Worm (Caenorhabditis elegans) whole organism, young adult: ENCODE data around the gene egl-13.

Experiments used
- C06A6.2 ChIP-seq: fragments of 200-800 bp; sonication (Bioruptor generic); conservative IDR thresholded peaks from 2 replicates; pipeline ENCODE4 v1.3.6; 2022; ENCODE audit warnings: missing genetic modification characterization, missing compliant biosample characterization
- F10E7.11 ChIP-seq: sonication (generic microtip); optimal IDR thresholded peaks from 2 replicates; lab custom pipeline; 2017; ENCODE audit warnings: mild to moderate bottlenecking, missing genetic modification characterization, moderate library complexity, missing compliant biosample characterization
- F22D6.2 ChIP-seq: sonication (generic microtip); optimal IDR thresholded peaks from 2 replicates; lab custom pipeline; 2016; ENCODE audit warnings: mild to moderate bottlenecking, missing genetic modification characterization, missing compliant biosample characterization
- F33H1.4 ChIP-seq: fragments of 200-800 bp; sonication (Bioruptor generic); IDR thresholded peaks from 2 replicates; pipeline ENCODE4 v1.3.6; 2022; ENCODE audit warnings: missing genetic modification reagents, missing genetic modification characterization, missing compliant biosample characterization
- F37B4.10 ChIP-seq: fragments of 200-800 bp; sonication (Bioruptor generic); IDR thresholded peaks from 2 replicates; pipeline ENCODE4 v1.3.6; 2022; ENCODE audit warnings: missing genetic modification characterization, missing compliant biosample characterization
- F55B11.4 ChIP-seq: sonication (generic microtip); optimal IDR thresholded peaks from 2 replicates; lab custom pipeline; 2016; ENCODE audit warnings: missing compliant biosample characterization, missing genetic modification characterization, borderline replicate concordance; ENCODE audit not compliant: insufficient read depth
- K12H6.12 ChIP-seq: fragments of 200-800 bp; sonication (Bioruptor generic); optimal IDR thresholded peaks from 2 replicates; lab custom pipeline; 2018; ENCODE audit warnings: mild to moderate bottlenecking, missing genetic modification characterization, missing compliant biosample characterization
- T07F8.4 ChIP-seq: sonication (generic microtip); optimal IDR thresholded peaks from 2 replicates; lab custom pipeline; 2016; ENCODE audit warnings: mild to moderate bottlenecking, missing genetic modification characterization, moderate library complexity, missing compliant biosample characterization
- Y53G8AR.9 ChIP-seq: fragments of 200-800 bp; sonication (Bioruptor generic); conservative IDR thresholded peaks from 2 replicates; pipeline ENCODE4 v1.3.6; 2022; ENCODE audit warnings: missing genetic modification reagents, missing genetic modification characterization, missing compliant biosample characterization
- Y67H2A.10 ChIP-seq: fragments of 200-800 bp; sonication (Bioruptor generic); conservative IDR thresholded peaks from 2 replicates; pipeline ENCODE4 v1.3.6; 2022; ENCODE audit warnings: missing genetic modification reagents, missing genetic modification characterization, missing compliant biosample characterization
- ZK185.1 ChIP-seq: sonication (generic microtip); optimal IDR thresholded peaks from 2 replicates; lab custom pipeline; 2016; ENCODE audit warnings: mild to moderate bottlenecking, missing genetic modification characterization, missing compliant biosample characterization; ENCODE audit not compliant: poor library complexity, severe bottlenecking
- atf-7 ChIP-seq: sonication (generic microtip); optimal IDR thresholded peaks from 2 replicates; lab custom pipeline; 2017; ENCODE audit warnings: mild to moderate bottlenecking, missing genetic modification characterization, missing compliant biosample characterization
- attf-5 ChIP-seq: fragments of 200-800 bp; sonication (Bioruptor generic); optimal IDR thresholded peaks from 2 replicates; lab custom pipeline; 2018; ENCODE audit warnings: mild to moderate bottlenecking, missing genetic modification characterization, missing compliant biosample characterization
- attf-6 ChIP-seq: fragments of 200-800 bp; sonication (Bioruptor generic); IDR thresholded peaks from 2 replicates; pipeline ENCODE4 v1.3.6; 2022; ENCODE audit warnings: missing genetic modification reagents, missing genetic modification characterization, missing compliant biosample characterization
- cebp-2 ChIP-seq: fragments of 200-800 bp; sonication (Bioruptor generic); IDR thresholded peaks from 2 replicates; pipeline ENCODE4 v1.3.6; 2022; ENCODE audit warnings: missing genetic modification characterization, missing compliant biosample characterization
- ceh-27 ChIP-seq: fragments of 200-800 bp; sonication (Bioruptor generic); optimal IDR thresholded peaks from 2 replicates; lab custom pipeline; 2018; ENCODE audit warnings: mild to moderate bottlenecking, missing genetic modification characterization, moderate library complexity, missing compliant biosample characterization
- ceh-40 ChIP-seq: fragments of 200-800 bp; sonication (Bioruptor generic); IDR thresholded peaks from 2 replicates; pipeline ENCODE4 v1.3.6; 2022; ENCODE audit warnings: missing genetic modification characterization, missing compliant biosample characterization
- ceh-58 ChIP-seq: fragments of 200-800 bp; sonication (Bioruptor generic); IDR thresholded peaks from 2 replicates; pipeline ENCODE4 v1.3.6; 2022; ENCODE audit warnings: missing genetic modification characterization, missing compliant biosample characterization
- die-1 ChIP-seq: sonication (generic microtip); optimal IDR thresholded peaks from 2 replicates; lab custom pipeline; 2016; ENCODE audit warnings: missing genotype, mild to moderate bottlenecking, missing genetic modification characterization, missing compliant biosample characterization
- dox-1 ChIP-seq: fragments of 200-800 bp; sonication (Bioruptor generic); IDR thresholded peaks from 2 replicates; pipeline ENCODE4 v1.3.6; 2022; ENCODE audit warnings: missing genetic modification reagents, missing genetic modification characterization, missing compliant biosample characterization
- dpff-1 ChIP-seq: sonication (generic microtip); optimal IDR thresholded peaks from 2 replicates; lab custom pipeline; 2017; ENCODE audit warnings: mild to moderate bottlenecking, missing genetic modification characterization, missing compliant biosample characterization
- dpl-1 ChIP-seq: fragments of 150-350 bp; optimal IDR thresholded peaks from 2 replicates; lab custom pipeline; 2014; ENCODE audit warnings: missing biosample characterization, missing genetic modification reagents, missing genetic modification characterization
- egl-44 ChIP-seq: fragments of 200-800 bp; sonication (Bioruptor generic); IDR thresholded peaks from 2 replicates; pipeline ENCODE4 v1.3.6; 2022; ENCODE audit warnings: missing genetic modification reagents, missing genetic modification characterization, missing compliant biosample characterization
- ets-4 ChIP-seq: fragments of 200-800 bp; sonication (Bioruptor generic); optimal IDR thresholded peaks from 2 replicates; lab custom pipeline; 2018; ENCODE audit warnings: mild to moderate bottlenecking, missing genetic modification characterization, missing compliant biosample characterization
- hlh-12 ChIP-seq: sonication (generic microtip); optimal IDR thresholded peaks from 2 replicates; lab custom pipeline; 2016; ENCODE audit warnings: missing genetic modification characterization, missing compliant biosample characterization
- let-526 ChIP-seq: fragments of 200-800 bp; sonication (Bioruptor generic); IDR thresholded peaks from 2 replicates; pipeline ENCODE4 v1.3.6; 2022; ENCODE audit warnings: missing genetic modification reagents, missing genetic modification characterization, missing compliant biosample characterization
- lin-35 ChIP-seq, 3 experiments: fragments of 150-350 bp in 2 of 3; sonication (generic microtip) in 1 of 3; optimal IDR thresholded peaks; 2 replicates each; lab custom pipeline; 2014 to 2018; ENCODE audit warnings: missing biosample characterization in 3 of 3, missing genetic modification characterization in 3 of 3, missing genetic modification reagents in 3 of 3
- lsy-27 ChIP-seq: sonication (generic microtip); optimal IDR thresholded peaks from 2 replicates; lab custom pipeline; 2017; ENCODE audit warnings: missing genetic modification characterization, mild to moderate bottlenecking, missing compliant biosample characterization, antibody characterized with exemption, missing genotype, borderline replicate concordance; ENCODE audit not compliant: insufficient read depth
- madf-10 ChIP-seq: sonication (generic microtip); optimal IDR thresholded peaks from 2 replicates; lab custom pipeline; 2016; ENCODE audit warnings: mild to moderate bottlenecking, missing genetic modification characterization, missing compliant biosample characterization
- madf-3 ChIP-seq: fragments of 200-800 bp; sonication (Bioruptor generic); IDR thresholded peaks from 2 replicates; pipeline ENCODE4 v1.3.6; 2022; ENCODE audit warnings: missing genetic modification reagents, missing genetic modification characterization, missing compliant biosample characterization
- mcd-1 ChIP-seq: fragments of 200-800 bp; sonication (Bioruptor generic); IDR thresholded peaks from 2 replicates; pipeline ENCODE4 v1.3.6; 2022; ENCODE audit warnings: missing genetic modification reagents, missing genetic modification characterization, missing compliant biosample characterization
- mel-28 ChIP-seq: sonication (generic microtip); optimal IDR thresholded peaks from 2 replicates; lab custom pipeline; 2016; ENCODE audit warnings: borderline replicate concordance, mild to moderate bottlenecking, missing genetic modification characterization, missing compliant biosample characterization
- mes-4 ChIP-seq: sonication (generic microtip); optimal IDR thresholded peaks from 2 replicates; lab custom pipeline; 2016; ENCODE audit warnings: missing genotype, missing genetic modification characterization, missing compliant biosample characterization
- mxl-1 ChIP-seq: sonication (generic microtip); optimal IDR thresholded peaks from 2 replicates; lab custom pipeline; 2016; ENCODE audit warnings: missing genetic modification characterization, missing compliant biosample characterization
- nfya-2 ChIP-seq: fragments of 200-800 bp; sonication (Bioruptor generic); IDR thresholded peaks from 2 replicates; pipeline ENCODE4 v1.3.6; 2022; ENCODE audit warnings: missing genetic modification reagents, missing genetic modification characterization, missing compliant biosample characterization
- nhr-80 ChIP-seq: sonication (generic microtip); optimal IDR thresholded peaks from 2 replicates; lab custom pipeline; 2016; ENCODE audit warnings: missing genetic modification characterization, missing compliant biosample characterization
- pbrm-1 ChIP-seq: fragments of 200-800 bp; sonication (Bioruptor generic); IDR thresholded peaks from 2 replicates; pipeline ENCODE4 v1.3.6; 2022; ENCODE audit warnings: missing genetic modification reagents, missing genetic modification characterization, missing compliant biosample characterization
- pha-4 ChIP-seq: fragments of 150-350 bp; sonication (generic microtip); optimal IDR thresholded peaks from 2 replicates; lab custom pipeline; 2014; ENCODE audit warnings: missing biosample characterization, missing genetic modification reagents, missing genetic modification characterization
- rec-8 ChIP-seq, 2 experiments: sonication (generic microtip); optimal IDR thresholded peaks; 2 replicates each; lab custom pipeline; 2016; ENCODE audit warnings: mild to moderate bottlenecking in 2 of 2, missing genetic modification characterization in 2 of 2, missing genetic modification reagents in 2 of 2, missing genotype in 2 of 2, missing biosample characterization in 1 of 2, missing compliant biosample characterization in 1 of 2, moderate library complexity in 1 of 2
- repo-1 ChIP-seq: sonication (generic microtip); optimal IDR thresholded peaks from 2 replicates; lab custom pipeline; 2017; ENCODE audit warnings: mild to moderate bottlenecking, missing genetic modification characterization, missing compliant biosample characterization
- rpc-1 ChIP-seq, 2 experiments: fragments of 150-350 bp in 1 of 2; sonication (generic microtip) in 1 of 2; optimal IDR thresholded peaks; 2 replicates each; lab custom pipeline; 2014 to 2018; ENCODE audit warnings: missing biosample characterization in 1 of 2, missing genetic modification characterization in 1 of 2, missing genetic modification reagents in 1 of 2, missing genotype in 1 of 2
- snpc-1.1 ChIP-seq: sonication (generic microtip); optimal IDR thresholded peaks from 2 replicates; lab custom pipeline; 2017; ENCODE audit warnings: missing genetic modification characterization, mild to moderate bottlenecking, missing compliant biosample characterization, antibody characterized with exemption, moderate library complexity, missing genotype, missing genetic modification reagents; ENCODE audit not compliant: insufficient read depth
- snpc-1.3 ChIP-seq: sonication (generic microtip); optimal IDR thresholded peaks from 2 replicates; lab custom pipeline; 2017; ENCODE audit warnings: missing genetic modification characterization, mild to moderate bottlenecking, missing compliant biosample characterization, antibody characterized with exemption, moderate library complexity, missing genotype, missing genetic modification reagents; ENCODE audit not compliant: insufficient read depth
- sptf-2 ChIP-seq: fragments of 200-800 bp; sonication (Bioruptor generic); optimal IDR thresholded peaks from 2 replicates; lab custom pipeline; 2018; ENCODE audit warnings: mild to moderate bottlenecking, missing genetic modification characterization, missing compliant biosample characterization
- tbx-9 ChIP-seq: sonication (generic microtip); optimal IDR thresholded peaks from 2 replicates; lab custom pipeline; 2016; ENCODE audit warnings: borderline replicate concordance, missing genetic modification characterization, inconsistent platforms, missing compliant biosample characterization
- xnd-1 ChIP-seq: sonication (generic microtip); optimal IDR thresholded peaks from 2 replicates; lab custom pipeline; 2016; ENCODE audit warnings: missing genotype, missing genetic modification reagents, missing genetic modification characterization, missing compliant biosample characterization
- ztf-28 ChIP-seq: fragments of 200-800 bp; sonication (Bioruptor generic); IDR thresholded peaks from 2 replicates; pipeline ENCODE4 v1.3.6; 2022; ENCODE audit warnings: missing genetic modification reagents, missing genetic modification characterization, missing compliant biosample characterization

egl-13 gene

DNA sequence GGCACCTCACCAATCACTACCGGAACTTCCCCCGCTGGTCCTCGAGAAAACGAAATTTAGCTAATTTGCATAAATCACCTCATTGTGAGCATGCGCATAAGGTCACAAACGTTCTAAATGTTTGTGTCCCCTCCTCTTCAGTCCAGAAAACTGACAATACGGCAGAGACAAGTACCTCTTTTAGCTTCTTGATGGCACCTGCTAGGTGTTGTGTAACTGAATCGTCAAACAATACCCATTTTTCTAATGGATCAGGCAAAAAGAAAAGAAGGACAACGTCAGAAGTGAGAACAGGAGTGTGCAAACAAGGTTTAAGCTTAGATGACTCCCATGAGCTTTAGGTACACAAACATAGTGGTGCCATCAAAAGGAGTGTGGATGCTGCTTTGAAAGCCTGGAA, 35.9 kb downstream of the egl-13 start:
- TF ChIP-seq ceh-40 (no peak), cebp-2 (no peak), sptf-2 (GFP tag; lab: Kevin White, UChicago) (no peak), madf-10 (tag; lab: Kevin White, UChicago) (no peak), egl-44 (no peak), snpc-1.3 (tag; lab: Kevin White, UChicago) (no peak)

DNA sequence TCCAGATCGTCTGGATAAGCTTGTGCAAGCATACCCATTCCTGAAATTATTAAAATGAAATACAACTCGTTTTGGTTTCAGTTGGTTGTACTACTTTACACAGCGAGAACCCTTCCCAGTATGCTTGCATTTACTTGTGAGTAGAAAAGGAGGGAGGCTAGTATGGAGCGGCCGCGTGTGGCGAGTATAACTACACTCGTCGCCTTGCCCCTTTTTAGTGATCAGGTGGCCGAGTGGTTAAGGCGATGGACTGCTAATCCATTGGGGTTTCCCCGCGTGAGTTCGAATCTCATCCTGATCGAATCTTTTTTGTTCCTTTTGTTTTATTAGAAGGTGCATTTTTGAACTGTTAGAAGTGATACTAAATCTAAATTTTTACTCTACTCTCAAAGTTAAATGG, 44.2 kb downstream of the egl-13 start:
- TF ChIP-seq F10E7.11, result peak; percentile 66
- peak; percentile 69; the same call in 1 of the 2 replicates for TF ChIP-seq Y53G8AR.9 (GFP tag; lab: Robert Waterston, UW)
- peak; percentile 12 for TF ChIP-seq snpc-1.1 (tag; lab: Kevin White, UChicago)
- TF ChIP-seq Y67H2A.10, result 0 out of 2 replicates have a peak, but pooled peaks have one; percentile 24
- TF ChIP-seq lin-35 (GFP tag; optimal IDR thresholded peaks at IDR 0.05; lab: Kevin White, UChicago), result no peak
- TF ChIP-seq C06A6.2 (GFP tag; lab: Robert Waterston, UW), result peak; percentile 63; the same call in 1 of the 2 replicates
- peak; percentile 85 for TF ChIP-seq dox-1
- TF ChIP-seq ets-4 (GFP tag; lab: Kevin White, UChicago), result no peak
- no peak for TF ChIP-seq F33H1.4 (GFP tag; lab: Robert Waterston, UW)
- peak; percentile 56 for TF ChIP-seq attf-5
- TF ChIP-seq K12H6.12 (tag; lab: Kevin White, UChicago), result peak; percentile 14
- no peak for TF ChIP-seq nfya-2 (GFP tag; lab: Robert Waterston, UW)
- TF ChIP-seq madf-3 (GFP tag; lab: Robert Waterston, UW), result no peak
- TF ChIP-seq lsy-27 (tag; lab: Kevin White, UChicago), result peak; percentile 51
- TF ChIP-seq atf-7 (tag; lab: Kevin White, UChicago), result peak; percentile 31
- peak; percentile 70 for TF ChIP-seq ceh-27 (GFP tag; lab: Kevin White, UChicago)
- TF ChIP-seq attf-6 (GFP tag; lab: Robert Waterston, UW), result peak; percentile 41; the same call in 1 of the 2 replicates
- peak; percentile 80 for TF ChIP-seq mes-4 (tag; lab: Kevin White, UChicago)
- TF ChIP-seq mxl-1 (tag; lab: Kevin White, UChicago), result peak; percentile 28
- no peak for TF ChIP-seq pha-4
- TF ChIP-seq dpff-1 (tag; lab: Kevin White, UChicago), result no peak
- peak; percentile 83 for TF ChIP-seq T07F8.4 (tag; lab: Kevin White, UChicago)
- no peak for TF ChIP-seq F22D6.2 (tag; lab: Kevin White, UChicago)
- 0 out of 2 replicates have a peak, but pooled peaks have one; percentile 52 for TF ChIP-seq F37B4.10 (GFP tag; lab: Robert Waterston, UW)
- TF ChIP-seq mel-28 (tag; lab: Kevin White, UChicago), result no peak
- no peak for TF ChIP-seq tbx-9 (tag; lab: Kevin White, UChicago)
- TF ChIP-seq F55B11.4 (tag; lab: Kevin White, UChicago), result no peak
- TF ChIP-seq let-526 (GFP tag; lab: Robert Waterston, UW), result no peak
- peak; percentile 83 to 88 for TF ChIP-seq rec-8 (tag; optimal IDR thresholded peaks at IDR 0.05; lab: Kevin White, UChicago)
- peak; percentile 96 for TF ChIP-seq rpc-1 (optimal IDR thresholded peaks at IDR 0.05; lab: Kevin White, UChicago)
- peak; percentile 93 for TF ChIP-seq rpc-1 (tag; optimal IDR thresholded peaks at IDR 0.05; lab: Kevin White, UChicago)
- no peak for TF ChIP-seq nhr-80 (tag; lab: Kevin White, UChicago)
- TF ChIP-seq hlh-12 (tag; lab: Kevin White, UChicago), result no peak
- peak; percentile 81 for TF ChIP-seq ZK185.1 (tag; lab: Kevin White, UChicago)
- TF ChIP-seq dpl-1, result no peak
- peak; percentile 90 for TF ChIP-seq pbrm-1
- TF ChIP-seq die-1, result peak; percentile 93
- TF ChIP-seq xnd-1, result no peak
- TF ChIP-seq ztf-28 (GFP tag; lab: Robert Waterston, UW), result peak; percentile 75; the same call in 1 of the 2 replicates
- TF ChIP-seq repo-1, result peak; percentile 49
- no peak for TF ChIP-seq ceh-58 (GFP tag; lab: Robert Waterston, UW)
- peak; percentile 69 for TF ChIP-seq mcd-1
